Worm (Caenorhabditis elegans) whole organism, L4 larva: Measurements from ENCODE around the gene C14C6.13.

ENCODE experiments used
- lin-1 ChIP-seq: fragments of 200-800 bp; sonication (Bioruptor generic); IDR thresholded peaks from 2 replicates; pipeline ENCODE4 v1.3.6; 2022; ENCODE audit warnings: missing genetic modification reagents, missing genetic modification characterization, missing compliant biosample characterization
- nhr-11 ChIP-seq: fragments of 150-350 bp; optimal IDR thresholded peaks from 2 replicates; lab custom pipeline; 2014; ENCODE audit warnings: missing biosample characterization, missing genetic modification characterization
- rbr-2 ChIP-seq: sonication (generic microtip); optimal IDR thresholded peaks from 2 replicates; lab custom pipeline; 2016; ENCODE audit warnings: missing genotype, missing genetic modification characterization, missing compliant biosample characterization
- tra-1 ChIP-seq: fragments of 200-800 bp; sonication (Bioruptor generic); IDR thresholded peaks from 2 replicates; pipeline ENCODE4 v1.3.6; 2022; ENCODE audit warnings: missing genetic modification reagents, missing genetic modification characterization, missing compliant biosample characterization

ce11 chrV:527602-528001 is 46.9 kb downstream of the C14C6.13 start, which contains the start of gene srw-108:
- TF ChIP-seq nhr-11 (tag; lab: Kevin White, UChicago) (no peak), tra-1 (GFP tag; lab: Robert Waterston, UW) (no peak), lin-1 (GFP tag; lab: Robert Waterston, UW) (no peak), rbr-2 (tag; lab: Kevin White, UChicago) (no peak)
